Worm (Caenorhabditis elegans) whole organism, young adult: ENCODE data around the gene dao-6.

Experiments used
- F10E7.11 ChIP-seq: sonication (generic microtip); optimal IDR thresholded peaks from 2 replicates; lab custom pipeline; 2017; ENCODE audit warnings: mild to moderate bottlenecking, missing genetic modification characterization, moderate library complexity, missing compliant biosample characterization
- lin-54 ChIP-seq: fragments of 200-800 bp; sonication (Bioruptor generic); optimal IDR thresholded peaks from 2 replicates; lab custom pipeline; 2018; ENCODE audit warnings: mild to moderate bottlenecking, missing genetic modification characterization, missing compliant biosample characterization

DNA sequence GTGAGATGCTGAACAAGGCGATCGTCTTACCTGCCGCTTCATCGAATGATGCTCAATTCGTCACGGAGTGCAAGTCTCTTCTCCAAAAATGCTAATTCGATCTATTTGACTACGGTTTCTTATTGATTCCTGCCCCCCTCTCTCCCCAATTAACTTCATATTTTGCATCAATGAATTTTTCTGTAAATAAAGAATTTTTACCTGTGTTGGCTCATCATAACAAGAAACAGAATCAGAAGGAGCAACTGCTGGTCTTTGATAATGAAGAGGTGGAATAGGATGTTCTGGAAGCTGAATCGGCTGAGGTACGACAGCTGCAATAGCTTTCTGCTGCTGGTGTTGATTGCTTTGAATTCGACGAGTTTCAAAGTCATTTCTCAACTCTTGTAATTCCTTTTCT lies 24.2 kb upstream of the dao-6 start:
- TF ChIP-seq lin-54 (GFP tag; lab: Kevin White, UChicago) = no peak
- no peak for TF ChIP-seq F10E7.11
